Worm (Caenorhabditis elegans) whole organism, L1 larva: ENCODE measurements around the gene flp-10.

Source experiments
- C16A3.4 ChIP-seq: fragments of 150-350 bp; optimal IDR thresholded peaks from 2 replicates; lab custom pipeline; 2014; ENCODE audit warnings: missing biosample characterization, missing genetic modification characterization
- F16B12.6 ChIP-seq: fragments of 150-350 bp; optimal IDR thresholded peaks from 2 replicates; lab custom pipeline; 2014; ENCODE audit warnings: missing biosample characterization, missing genetic modification characterization
- aly-2 ChIP-seq: fragments of 150-350 bp; optimal IDR thresholded peaks from 2 replicates; lab custom pipeline; 2014; ENCODE audit warnings: missing biosample characterization, missing genetic modification characterization
- blmp-1 ChIP-seq: fragments of 150-350 bp; optimal IDR thresholded peaks from 2 replicates; lab custom pipeline; 2014; ENCODE audit warnings: missing biosample characterization, missing genetic modification characterization
- ceh-82 ChIP-seq, 3 experiments: fragments of 150-350 bp in 1 of 3; sonication (generic microtip) in 2 of 3; optimal IDR thresholded peaks; 2 replicates each; lab custom pipeline; 2014 to 2017; ENCODE audit warnings: missing biosample characterization in 3 of 3, missing genetic modification characterization in 3 of 3
- ceh-88 ChIP-seq: fragments of 200-800 bp; sonication (Bioruptor generic); IDR thresholded peaks from 2 replicates; pipeline ENCODE4 v1.3.6; 2022; ENCODE audit warnings: missing genetic modification characterization, missing compliant biosample characterization
- ces-1 ChIP-seq: fragments of 150-350 bp; optimal IDR thresholded peaks from 2 replicates; lab custom pipeline; 2014; ENCODE audit warnings: missing biosample characterization, missing genetic modification reagents, missing genetic modification characterization
- dpl-1 ChIP-seq, 3 experiments: fragments of 150-350 bp in 2 of 3; sonication (generic microtip) in 1 of 3; optimal IDR thresholded peaks; 2 replicates each; lab custom pipeline; 2014 to 2017; ENCODE audit warnings: missing biosample characterization in 3 of 3, missing genetic modification characterization in 3 of 3, missing genetic modification reagents in 3 of 3
- dsc-1 ChIP-seq: sonication (generic microtip); optimal IDR thresholded peaks from 2 replicates; lab custom pipeline; 2016; ENCODE audit warnings: mild to moderate bottlenecking, missing genetic modification characterization, missing compliant biosample characterization
- efl-1 ChIP-seq, 4 experiments: fragments of 150-350 bp; optimal IDR thresholded peaks in 3 of 4; peaks in 1 of 4; 1 replicate in 1 of 4; 2 replicates in 3 of 4; lab custom pipeline; 2014; ENCODE audit warnings: missing biosample characterization in 2 of 4, missing genetic modification characterization in 2 of 4, missing genetic modification reagents in 2 of 4
- efl-3 ChIP-seq: fragments of 200-800 bp; sonication (Bioruptor generic); optimal IDR thresholded peaks from 2 replicates; lab custom pipeline; 2018; ENCODE audit warnings: mild to moderate bottlenecking, missing genetic modification characterization, missing compliant biosample characterization
- egl-13 ChIP-seq: sonication (generic microtip); optimal IDR thresholded peaks from 2 replicates; lab custom pipeline; 2016; ENCODE audit warnings: missing genotype, missing genetic modification reagents, missing genetic modification characterization, missing compliant biosample characterization
- egl-27 ChIP-seq, 2 experiments: fragments of 150-350 bp in 1 of 2; sonication (generic microtip); optimal IDR thresholded peaks; 3 replicates each; lab custom pipeline; 2017 to 2018; ENCODE audit warnings: missing biosample characterization in 2 of 2, missing genetic modification characterization in 2 of 2, missing genetic modification reagents in 2 of 2
- elt-3 ChIP-seq, 6 experiments: fragments of 150-350 bp in 1 of 6; sonication (generic microtip); optimal IDR thresholded peaks; 2 replicates each; lab custom pipeline; 2017 to 2018; ENCODE audit warnings: missing biosample characterization in 6 of 6, missing genetic modification characterization in 6 of 6, inconsistent platforms in 1 of 6
- ets-5 ChIP-seq: fragments of 200-800 bp; sonication (Bioruptor generic); IDR thresholded peaks from 2 replicates; pipeline ENCODE4 v1.3.6; 2022; ENCODE audit warnings: missing genetic modification characterization, missing compliant biosample characterization
- fkh-10 ChIP-seq: sonication (generic microtip); optimal IDR thresholded peaks from 2 replicates; lab custom pipeline; 2017; ENCODE audit warnings: missing biosample characterization, missing genetic modification reagents, missing genetic modification characterization
- fkh-4 ChIP-seq: sonication (generic microtip); optimal IDR thresholded peaks from 2 replicates; lab custom pipeline; 2016; ENCODE audit warnings: missing compliant biosample characterization, missing genetic modification characterization, borderline replicate concordance
- fkh-8 ChIP-seq: sonication (generic microtip); optimal IDR thresholded peaks from 2 replicates; lab custom pipeline; 2016; ENCODE audit warnings: mild to moderate bottlenecking, missing genetic modification characterization, missing compliant biosample characterization
- fos-1 ChIP-seq: fragments of 150-350 bp; optimal IDR thresholded peaks from 2 replicates; lab custom pipeline; 2014; ENCODE audit warnings: missing biosample characterization, missing genetic modification characterization
- grh-1 ChIP-seq: fragments of 200-800 bp; sonication (Bioruptor generic); IDR thresholded peaks from 2 replicates; pipeline ENCODE4 v1.3.6; 2022; ENCODE audit warnings: missing genetic modification reagents, missing genetic modification characterization, missing compliant biosample characterization
- hlh-4 ChIP-seq: sonication (generic microtip); optimal IDR thresholded peaks from 2 replicates; lab custom pipeline; 2016; ENCODE audit warnings: mild to moderate bottlenecking, missing genetic modification characterization, missing compliant biosample characterization
- irx-1 ChIP-seq: sonication (generic microtip); optimal IDR thresholded peaks from 2 replicates; lab custom pipeline; 2016; ENCODE audit warnings: missing genetic modification characterization, missing compliant biosample characterization
- lin-13 ChIP-seq: fragments of 150-350 bp; optimal IDR thresholded peaks from 2 replicates; lab custom pipeline; 2014; ENCODE audit warnings: missing biosample characterization, missing genetic modification reagents, missing genetic modification characterization
- lin-15B ChIP-seq: fragments of 150-350 bp; sonication (generic microtip); optimal IDR thresholded peaks from 3 replicates; lab custom pipeline; 2014; ENCODE audit warnings: missing biosample characterization, missing genetic modification characterization
- lir-3 ChIP-seq: sonication (generic microtip); optimal IDR thresholded peaks from 2 replicates; lab custom pipeline; 2016; ENCODE audit warnings: mild to moderate bottlenecking, missing genetic modification characterization, moderate library complexity, missing compliant biosample characterization; ENCODE audit not compliant: poor library complexity
- mab-9 ChIP-seq: fragments of 200-800 bp; sonication (Bioruptor generic); IDR thresholded peaks from 2 replicates; pipeline ENCODE4 v1.3.6; 2022; ENCODE audit warnings: missing genetic modification reagents, missing genetic modification characterization, missing compliant biosample characterization
- mdl-1 ChIP-seq, 2 experiments: fragments of 150-350 bp; optimal IDR thresholded peaks; 2 replicates each; lab custom pipeline; 2014 to 2017; ENCODE audit warnings: missing biosample characterization in 2 of 2, missing genetic modification characterization in 2 of 2, inconsistent platforms in 1 of 2
- mef-2 ChIP-seq: fragments of 150-350 bp; optimal IDR thresholded peaks from 2 replicates; lab custom pipeline; 2014; ENCODE audit warnings: missing biosample characterization, missing genetic modification characterization
- mep-1 ChIP-seq: fragments of 150-350 bp; optimal IDR thresholded peaks from 2 replicates; lab custom pipeline; 2014; ENCODE audit warnings: missing biosample characterization, missing genetic modification characterization
- nhr-12 ChIP-seq: sonication (generic microtip); optimal IDR thresholded peaks from 2 replicates; lab custom pipeline; 2017; ENCODE audit warnings: missing biosample characterization, missing genetic modification characterization
- nhr-19 ChIP-seq: fragments of 200-800 bp; sonication (Bioruptor generic); conservative IDR thresholded peaks from 2 replicates; pipeline ENCODE4 v1.3.6; 2022; ENCODE audit warnings: missing genetic modification characterization, missing compliant biosample characterization
- nhr-20 ChIP-seq: sonication (generic microtip); optimal IDR thresholded peaks from 2 replicates; lab custom pipeline; 2016; ENCODE audit warnings: mild to moderate bottlenecking, missing genetic modification characterization, missing compliant biosample characterization
- nhr-71 ChIP-seq: sonication (generic microtip); optimal IDR thresholded peaks from 2 replicates; lab custom pipeline; 2016; ENCODE audit warnings: mild to moderate bottlenecking, missing genetic modification characterization, moderate library complexity, missing compliant biosample characterization
- nhr-76 ChIP-seq: sonication (generic microtip); optimal IDR thresholded peaks from 2 replicates; lab custom pipeline; 2017; ENCODE audit warnings: missing biosample characterization, missing genetic modification characterization
- nhr-77 ChIP-seq: fragments of 150-350 bp; optimal IDR thresholded peaks from 2 replicates; lab custom pipeline; 2014; ENCODE audit warnings: missing biosample characterization, missing genetic modification characterization
- nhr-85 ChIP-seq: sonication (generic microtip); peaks from one replicate; lab custom pipeline; 2016; ENCODE audit warnings: missing genetic modification characterization, inconsistent platforms, missing compliant biosample characterization
- nhr-90 ChIP-seq: sonication (generic microtip); optimal IDR thresholded peaks from 2 replicates; lab custom pipeline; 2016; ENCODE audit warnings: mild to moderate bottlenecking, missing genetic modification characterization, missing compliant biosample characterization; ENCODE audit not compliant: poor library complexity
- pqm-1 ChIP-seq: sonication (generic microtip); optimal IDR thresholded peaks from 3 replicates; lab custom pipeline; 2017; ENCODE audit warnings: missing biosample characterization, missing genetic modification characterization
- rnt-1 ChIP-seq: sonication (generic microtip); optimal IDR thresholded peaks from 2 replicates; lab custom pipeline; 2016; ENCODE audit warnings: mild to moderate bottlenecking, missing genetic modification characterization, moderate library complexity, missing compliant biosample characterization
- sptf-1 ChIP-seq: fragments of 150-350 bp; optimal IDR thresholded peaks from 2 replicates; lab custom pipeline; 2014; ENCODE audit warnings: missing biosample characterization, missing genetic modification characterization
- swsn-7 ChIP-seq: sonication (generic microtip); optimal IDR thresholded peaks from 2 replicates; lab custom pipeline; 2016; ENCODE audit warnings: missing genetic modification characterization, missing compliant biosample characterization
- tbx-2 ChIP-seq: sonication (generic microtip); optimal IDR thresholded peaks from 2 replicates; lab custom pipeline; 2016; ENCODE audit warnings: missing genetic modification characterization, missing compliant biosample characterization
- tlp-1 ChIP-seq: fragments of 150-350 bp; optimal IDR thresholded peaks from 2 replicates; lab custom pipeline; 2014; ENCODE audit warnings: missing biosample characterization, missing genetic modification characterization
- unc-30 ChIP-seq: sonication (generic microtip); optimal IDR thresholded peaks from 2 replicates; lab custom pipeline; 2017; ENCODE audit warnings: missing biosample characterization, missing genetic modification characterization
- vab-15 ChIP-seq: sonication (generic microtip); optimal IDR thresholded peaks from 2 replicates; lab custom pipeline; 2017; ENCODE audit warnings: missing genotype, mild to moderate bottlenecking, missing genetic modification characterization, missing compliant biosample characterization
- xbp-1 ChIP-seq: sonication (generic microtip); optimal IDR thresholded peaks from 2 replicates; lab custom pipeline; 2016; ENCODE audit warnings: missing genetic modification characterization, missing compliant biosample characterization
- zag-1 ChIP-seq: fragments of 150-350 bp; optimal IDR thresholded peaks from 2 replicates; lab custom pipeline; 2014; ENCODE audit warnings: missing biosample characterization, missing genetic modification characterization
- zip-4 ChIP-seq: fragments of 200-800 bp; sonication (Bioruptor generic); optimal IDR thresholded peaks from 2 replicates; lab custom pipeline; 2018; ENCODE audit warnings: mild to moderate bottlenecking, missing genetic modification characterization, moderate library complexity, missing compliant biosample characterization
- ztf-4 ChIP-seq: fragments of 150-350 bp; optimal IDR thresholded peaks from 2 replicates; lab custom pipeline; 2014; ENCODE audit warnings: missing biosample characterization, missing genetic modification characterization

flp-10 gene

ce11 chrIV:7902221-7902904, 33.7 kb downstream of the flp-10 start, which contains the start of gene arp-11 (continued):
- TF ChIP-seq nhr-20 (tag; lab: Kevin White, UChicago) (peak; percentile 79), nhr-19 (GFP tag; lab: Robert Waterston, UW) (peak; percentile 70), zag-1 (no peak), lin-15B (tag; lab: Kevin White, UChicago) (peak; percentile 5), irx-1 (tag; lab: Kevin White, UChicago) (no peak), rnt-1 (tag; lab: Kevin White, UChicago) (peak; percentile 55), aly-2 (tag; lab: Kevin White, UChicago) (no peak), nhr-85 (tag; lab: Kevin White, UChicago) (peak; percentile 22), nhr-90 (tag; lab: Kevin White, UChicago) (peak; percentile 75), vab-15 (tag; lab: Kevin White, UChicago) (no peak), lir-3 (peak; percentile 35), blmp-1 (tag; lab: Kevin White, UChicago) (peak; percentile 67), pqm-1 (tag; lab: Kevin White, UChicago) (no peak), nhr-12 (tag; lab: Kevin White, UChicago) (no peak), lin-13 (GFP tag; lab: Kevin White, UChicago) (peak; percentile 42), fkh-4 (tag; lab: Kevin White, UChicago) (no peak), ets-5 (GFP tag; lab: Robert Waterston, UW) (no peak), sptf-1 (tag; lab: Kevin White, UChicago) (no peak), C16A3.4 (tag; lab: Kevin White, UChicago) (peak; percentile 89), ceh-82 (tag; optimal IDR thresholded peaks at IDR 0.05; lab: Kevin White, UChicago) (peak; percentile 4 to 68 (median 17)), mab-9 (no peak), zip-4 (GFP tag; lab: Kevin White, UChicago) (no peak), nhr-76 (tag; lab: Kevin White, UChicago) (no peak), hlh-4 (tag; lab: Kevin White, UChicago) (no peak), fos-1 (tag; lab: Kevin White, UChicago) (peak; percentile 21), egl-13 (tag; lab: Kevin White, UChicago) (peak; percentile 61), mef-2 (tag; lab: Kevin White, UChicago) (peak; percentile 57), dsc-1 (tag; lab: Kevin White, UChicago) (peak; percentile 63), unc-30 (tag; lab: Kevin White, UChicago) (no peak), fkh-8 (tag; lab: Kevin White, UChicago) (peak; percentile 74), elt-3 (tag; optimal IDR thresholded peaks at IDR 0.05; lab: Kevin White, UChicago) (peak in 2 of 6 experiments; percentile 59 to 66), dpl-1 (GFP tag; optimal IDR thresholded peaks at IDR 0.05; lab: Kevin White, UChicago) (peak; percentile 72 to 78 (median 76)), nhr-77 (peak; percentile 40), ceh-88 (no peak), ztf-4 (tag; lab: Kevin White, UChicago) (peak; percentile 50), mdl-1 (tag; optimal IDR thresholded peaks at IDR 0.05; lab: Kevin White, UChicago) (peak in 1 of 2 experiments; percentile 71), egl-27 (tag; optimal IDR thresholded peaks at IDR 0.05; lab: Kevin White, UChicago) (no peak), tlp-1 (tag; lab: Kevin White, UChicago) (no peak)

- TF ChIP-seq blmp-1 (tag; lab: Kevin White, UChicago) (no peak), nhr-85 (tag; lab: Kevin White, UChicago) (no peak), efl-1 (optimal IDR thresholded peaks at IDR 0.05; lab: Kevin White, UChicago) (peak; percentile 24 to 26), efl-1 (GFP tag; optimal IDR thresholded peaks at IDR 0.05 in 1 of 2; lab: Kevin White, UChicago) (no peak), tbx-2 (tag; lab: Kevin White, UChicago) (peak; percentile 6), nhr-71 (tag; lab: Kevin White, UChicago) (peak; percentile 55), ces-1 (GFP tag; lab: Kevin White, UChicago) (no peak), tlp-1 (tag; lab: Kevin White, UChicago) (no peak), fkh-4 (tag; lab: Kevin White, UChicago) (no peak), efl-3 (GFP tag; lab: Kevin White, UChicago) (no peak), xbp-1 (tag; lab: Kevin White, UChicago) (peak; percentile 5), dpl-1 (GFP tag; optimal IDR thresholded peaks at IDR 0.05; lab: Kevin White, UChicago) (peak in 1 of 3 experiments; percentile 18), F16B12.6 (tag; lab: Kevin White, UChicago) (peak; percentile 13), nhr-90 (tag; lab: Kevin White, UChicago) (no peak), fkh-10 (GFP tag; lab: Kevin White, UChicago) (peak; percentile 2), fos-1 (tag; lab: Kevin White, UChicago) (no peak), swsn-7 (tag; lab: Kevin White, UChicago) (peak; percentile 40), mep-1 (tag; lab: Kevin White, UChicago) (peak; percentile 38), nhr-20 (tag; lab: Kevin White, UChicago) (peak; percentile 17), ceh-88 (0 out of 2 replicates have a peak, but pooled peaks have one; percentile 24), elt-3 (tag; optimal IDR thresholded peaks at IDR 0.05; lab: Kevin White, UChicago) (no peak), egl-27 (tag; optimal IDR thresholded peaks at IDR 0.05; lab: Kevin White, UChicago) (no peak), grh-1 (GFP tag; lab: Robert Waterston, UW) (no peak), C16A3.4 (tag; lab: Kevin White, UChicago) (no peak)
Observed at ce11 chrIV:7903359-7903758, 34.7 kb downstream of the flp-10 start, which contains the start of gene C49H3.6. TSS of gene C49H3.6 (plus strand) at chrIV:7903738.
